Worm (Caenorhabditis elegans) whole organism, L3 larva: ENCODE results near the gene M176.16.

Source experiments
- R02D3.7 ChIP-seq: fragments of 150-350 bp; optimal IDR thresholded peaks from 2 replicates; lab custom pipeline; 2014; ENCODE audit warnings: missing biosample characterization, missing genetic modification characterization
- ZK546.5 ChIP-seq: sonication (generic microtip); optimal IDR thresholded peaks from 2 replicates; lab custom pipeline; 2017; ENCODE audit warnings: missing biosample characterization, missing genetic modification characterization
- aly-2 ChIP-seq: fragments of 150-350 bp; optimal IDR thresholded peaks from 2 replicates; lab custom pipeline; 2014; ENCODE audit warnings: missing biosample characterization, missing genetic modification characterization
- ama-1 ChIP-seq: fragments of 150-350 bp; optimal IDR thresholded peaks from 2 replicates; lab custom pipeline; 2018
- ceh-28 ChIP-seq: fragments of 150-350 bp; optimal IDR thresholded peaks from 2 replicates; lab custom pipeline; 2014; ENCODE audit warnings: missing biosample characterization, missing genetic modification reagents, missing genetic modification characterization
- ceh-82 ChIP-seq: fragments of 150-350 bp; optimal IDR thresholded peaks from 2 replicates; lab custom pipeline; 2014; ENCODE audit warnings: missing biosample characterization, missing genetic modification characterization
- ceh-9 ChIP-seq: sonication (generic microtip); optimal IDR thresholded peaks from 2 replicates; lab custom pipeline; 2018; ENCODE audit warnings: missing biosample characterization, missing genetic modification characterization
- egl-27 ChIP-seq: sonication (generic microtip); optimal IDR thresholded peaks from 4 replicates; lab custom pipeline; 2017; ENCODE audit warnings: missing biosample characterization, missing genetic modification reagents, missing genetic modification characterization
- elt-1 ChIP-seq: fragments of 150-350 bp; optimal IDR thresholded peaks from 2 replicates; lab custom pipeline; 2014; ENCODE audit warnings: missing biosample characterization, missing genetic modification characterization
- elt-2 ChIP-seq: sonication (generic microtip); optimal IDR thresholded peaks from 2 replicates; lab custom pipeline; 2016; ENCODE audit warnings: missing genetic modification reagents, mild to moderate bottlenecking, missing genetic modification characterization, missing compliant biosample characterization
- elt-3 ChIP-seq, 3 experiments: fragments of 150-350 bp in 1 of 3; sonication (generic microtip) in 2 of 3; optimal IDR thresholded peaks; 2 replicates in 2 of 3; 4 replicates in 1 of 3; lab custom pipeline; 2014 to 2017; ENCODE audit warnings: missing biosample characterization in 3 of 3, missing genetic modification characterization in 3 of 3
- eor-1 ChIP-seq, 2 experiments: fragments of 150-350 bp; optimal IDR thresholded peaks; 2 replicates each; lab custom pipeline; 2014 to 2018; ENCODE audit warnings: missing biosample characterization in 2 of 2, missing genetic modification characterization in 2 of 2
- fkh-10 ChIP-seq: sonication (generic microtip); optimal IDR thresholded peaks from 2 replicates; lab custom pipeline; 2017; ENCODE audit warnings: missing biosample characterization, missing genetic modification reagents, missing genetic modification characterization
- hmg-11 ChIP-seq: sonication (generic microtip); optimal IDR thresholded peaks from 2 replicates; lab custom pipeline; 2016; ENCODE audit warnings: missing genetic modification characterization, missing compliant biosample characterization
- jun-1 ChIP-seq: fragments of 150-350 bp; optimal IDR thresholded peaks from 2 replicates; lab custom pipeline; 2014; ENCODE audit warnings: missing biosample characterization, missing genetic modification reagents, missing genetic modification characterization
- lin-15B ChIP-seq: fragments of 150-350 bp; optimal IDR thresholded peaks from 2 replicates; lab custom pipeline; 2014; ENCODE audit warnings: missing biosample characterization, missing genetic modification characterization
- lin-39 ChIP-seq: fragments of 150-350 bp; optimal IDR thresholded peaks from 2 replicates; lab custom pipeline; 2018; ENCODE audit warnings: missing biosample characterization, missing genetic modification reagents, missing genetic modification characterization
- lsy-12 ChIP-seq: sonication (generic microtip); optimal IDR thresholded peaks from 2 replicates; lab custom pipeline; 2016; ENCODE audit warnings: mild to moderate bottlenecking, missing genetic modification characterization, missing compliant biosample characterization
- mml-1 ChIP-seq: fragments of 150-350 bp; sonication (generic microtip); optimal IDR thresholded peaks from 3 replicates; lab custom pipeline; 2014; ENCODE audit warnings: missing biosample characterization, missing genetic modification characterization
- nhr-11 ChIP-seq: fragments of 150-350 bp; optimal IDR thresholded peaks from 2 replicates; lab custom pipeline; 2014; ENCODE audit warnings: missing biosample characterization, missing genetic modification characterization
- nhr-12 ChIP-seq: fragments of 150-350 bp; optimal IDR thresholded peaks from 2 replicates; lab custom pipeline; 2014; ENCODE audit warnings: missing biosample characterization, missing genetic modification characterization
- nhr-23 ChIP-seq: fragments of 150-350 bp; optimal IDR thresholded peaks from 2 replicates; lab custom pipeline; 2014; ENCODE audit warnings: missing biosample characterization, missing genetic modification reagents, missing genetic modification characterization
- nhr-237 ChIP-seq: fragments of 150-350 bp; optimal IDR thresholded peaks from 2 replicates; lab custom pipeline; 2014; ENCODE audit warnings: missing biosample characterization, missing genetic modification characterization
- nhr-28 ChIP-seq: fragments of 150-350 bp; optimal IDR thresholded peaks from 2 replicates; lab custom pipeline; 2014; ENCODE audit warnings: missing biosample characterization, missing genetic modification characterization
- nhr-43 ChIP-seq: sonication (generic microtip); optimal IDR thresholded peaks from 2 replicates; lab custom pipeline; 2016; ENCODE audit warnings: mild to moderate bottlenecking, missing genetic modification characterization, missing compliant biosample characterization; ENCODE audit not compliant: poor library complexity, severe bottlenecking
- nhr-67 ChIP-seq: fragments of 150-350 bp; optimal IDR thresholded peaks from 2 replicates; lab custom pipeline; 2014; ENCODE audit warnings: missing biosample characterization, missing genetic modification characterization
- nhr-76 ChIP-seq: fragments of 150-350 bp; sonication (generic microtip); optimal IDR thresholded peaks from 5 replicates; lab custom pipeline; 2014; ENCODE audit warnings: missing biosample characterization, missing genetic modification characterization
- nhr-77 ChIP-seq: fragments of 150-350 bp; optimal IDR thresholded peaks from 2 replicates; lab custom pipeline; 2014; ENCODE audit warnings: missing biosample characterization, missing genetic modification characterization
- pha-4 ChIP-seq: fragments of 150-350 bp; optimal IDR thresholded peaks from 2 replicates; lab custom pipeline; 2014; ENCODE audit warnings: missing biosample characterization, missing genetic modification reagents, missing genetic modification characterization
- pqm-1 ChIP-seq: fragments of 150-350 bp; optimal IDR thresholded peaks from 2 replicates; lab custom pipeline; 2017; ENCODE audit warnings: missing biosample characterization, missing genetic modification characterization, inconsistent platforms
- sea-2 ChIP-seq: fragments of 150-350 bp; sonication (generic microtip); optimal IDR thresholded peaks from 4 replicates; lab custom pipeline; 2014; ENCODE audit warnings: missing biosample characterization, missing genetic modification reagents, missing genetic modification characterization
- skn-1 ChIP-seq: fragments of 150-350 bp; optimal IDR thresholded peaks from 2 replicates; lab custom pipeline; 2014; ENCODE audit warnings: missing biosample characterization, missing genetic modification characterization
- snpc-4 ChIP-seq: fragments of 150-350 bp; optimal IDR thresholded peaks from 2 replicates; lab custom pipeline; 2014; ENCODE audit warnings: missing biosample characterization, missing genetic modification characterization
- tbx-2 ChIP-seq: sonication (generic microtip); optimal IDR thresholded peaks from 2 replicates; lab custom pipeline; 2016; ENCODE audit warnings: mild to moderate bottlenecking, missing genetic modification characterization, missing compliant biosample characterization
- unc-62 ChIP-seq: fragments of 150-350 bp; sonication (generic microtip); optimal IDR thresholded peaks from 4 replicates; lab custom pipeline; 2014; ENCODE audit warnings: missing biosample characterization, missing genetic modification reagents, missing genetic modification characterization
- zag-1 ChIP-seq: fragments of 150-350 bp; optimal IDR thresholded peaks from 2 replicates; lab custom pipeline; 2014; ENCODE audit warnings: missing biosample characterization, missing genetic modification characterization
- ztf-11 ChIP-seq: fragments of 150-350 bp; optimal IDR thresholded peaks from 2 replicates; lab custom pipeline; 2014; ENCODE audit warnings: missing biosample characterization, missing genetic modification characterization
- ztf-4 ChIP-seq: fragments of 150-350 bp; optimal IDR thresholded peaks from 2 replicates; lab custom pipeline; 2014; ENCODE audit warnings: missing biosample characterization, missing genetic modification characterization

Gene M176.16

ce11 chrII:9385241-9385640, 33.1 kb upstream of the M176.16 start, which contains the start of gene C06C3.7:
Gene C06C3.7 (plus strand): TSS chrII:9385541.
- TF ChIP-seq ceh-28 (tag; lab: Kevin White, UChicago) (no peak), aly-2 (no peak), nhr-28 (tag; lab: Kevin White, UChicago) (no peak), lsy-12 (tag; lab: Kevin White, UChicago) (no peak), ztf-4 (tag; lab: Kevin White, UChicago) (no peak), pha-4 (tag; lab: Kevin White, UChicago) (no peak), ceh-9 (tag; lab: Kevin White, UChicago) (no peak), unc-62 (GFP tag; lab: Kevin White, UChicago) (no peak), nhr-11 (tag; lab: Kevin White, UChicago) (no peak), nhr-76 (tag; lab: Kevin White, UChicago) (no peak), ZK546.5 (no peak), eor-1 (tag; optimal IDR thresholded peaks at IDR 0.05; lab: Kevin White, UChicago) (no peak), elt-3 (tag; optimal IDR thresholded peaks at IDR 0.05; lab: Kevin White, UChicago) (no peak), ztf-11 (tag; lab: Kevin White, UChicago) (no peak)

ce11 chrII:9392724-9393123, 25.6 kb upstream of the M176.16 start, which contains the start of gene lido-17:
Gene lido-17 (minus strand): TSS chrII:9392824.
- TF ChIP-seq nhr-43 (tag; lab: Kevin White, UChicago): no peak
- TF ChIP-seq lin-39 (tag; lab: Kevin White, UChicago): no peak

ce11 chrII:9397496-9397895, 20.8 kb upstream of the M176.16 start, which contains the start of gene Y51B9A.9:
Gene Y51B9A.9 (minus strand): TSS chrII:9397596.
- TF ChIP-seq elt-2 (tag; lab: Kevin White, UChicago) (peak; percentile 22), hmg-11 (tag; lab: Kevin White, UChicago) (no peak), sea-2 (GFP tag; lab: Kevin White, UChicago) (no peak), ztf-11 (tag; lab: Kevin White, UChicago) (no peak), eor-1 (tag; optimal IDR thresholded peaks at IDR 0.05; lab: Kevin White, UChicago) (no peak), elt-1 (tag; lab: Kevin White, UChicago) (no peak), tbx-2 (tag; lab: Kevin White, UChicago) (no peak), ceh-9 (tag; lab: Kevin White, UChicago) (no peak), R02D3.7 (no peak)

- TF ChIP-seq nhr-28 (tag; lab: Kevin White, UChicago) (no peak), snpc-4 (no peak), ztf-4 (tag; lab: Kevin White, UChicago) (no peak), zag-1 (tag; lab: Kevin White, UChicago) (no peak), ztf-11 (tag; lab: Kevin White, UChicago) (no peak), nhr-76 (tag; lab: Kevin White, UChicago) (no peak), nhr-77 (tag; lab: Kevin White, UChicago) (no peak), tbx-2 (tag; lab: Kevin White, UChicago) (no peak)
Observed at ce11 chrII:9398370-9398901, 19.9 kb upstream of the M176.16 start, which contains the start of the genes Y51B9A.14 and Y51B9A.8. Gene Y51B9A.14 (minus strand): TSS chrII:9398470. Gene Y51B9A.8 (plus strand): TSS chrII:9398851.

ce11 chrII:9399746-9400145, 18.6 kb upstream of the M176.16 start, which contains the start of gene Y51B9A.7:
Gene Y51B9A.7 (plus strand): TSS chrII:9400046.
- TF ChIP-seq snpc-4 (no peak), nhr-237 (tag; lab: Kevin White, UChicago) (no peak), R02D3.7 (no peak), jun-1 (tag; lab: Kevin White, UChicago) (no peak), nhr-23 (tag; lab: Kevin White, UChicago) (no peak), egl-27 (no peak)
- TF ChIP-seq, all 47 proteins: peak for 0

DNA sequence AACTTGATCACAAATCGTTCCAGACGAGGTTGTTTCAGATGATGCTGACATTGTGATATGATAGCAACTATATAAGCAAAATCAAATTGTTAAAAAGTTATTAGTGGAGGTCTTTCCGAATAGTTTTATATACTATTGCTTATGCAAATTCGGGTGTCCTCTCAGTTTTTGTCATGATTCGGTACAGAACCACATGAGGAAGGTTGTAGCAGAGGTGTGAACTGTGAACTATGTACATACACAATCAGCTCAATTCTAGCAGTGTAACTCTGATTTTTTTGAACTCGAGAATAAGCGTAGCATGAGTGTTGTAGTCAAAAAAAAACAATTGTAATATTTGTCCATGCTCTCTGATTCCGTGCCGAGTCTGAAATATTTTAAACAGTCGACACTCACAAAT, 15.2 kb upstream of the M176.16 start, which contains the start of gene Y51B9A.6:
Gene Y51B9A.6, minus strand, starts transcription at position 101 of the 400 bp plus-strand sequence.
- TF ChIP-seq ama-1: no peak
- TF ChIP-seq elt-2 (tag; lab: Kevin White, UChicago): no peak
- no peak for TF ChIP-seq tbx-2 (tag; lab: Kevin White, UChicago)
- TF ChIP-seq nhr-77 (tag; lab: Kevin White, UChicago): no peak
- TF ChIP-seq fkh-10 (GFP tag; lab: Kevin White, UChicago): no peak
- TF ChIP-seq skn-1 (tag; lab: Kevin White, UChicago): no peak
- TF ChIP-seq ceh-82 (tag; lab: Kevin White, UChicago): no peak
- TF ChIP-seq aly-2: no peak
- no peak for TF ChIP-seq pha-4 (tag; lab: Kevin White, UChicago)
- TF ChIP-seq nhr-67 (tag; lab: Kevin White, UChicago): no peak
- TF ChIP-seq lin-15B (tag; lab: Kevin White, UChicago): no peak
- TF ChIP-seq jun-1 (tag; lab: Kevin White, UChicago): no peak
- TF ChIP-seq ceh-9 (tag; lab: Kevin White, UChicago): no peak
- no peak for TF ChIP-seq elt-3 (tag; optimal IDR thresholded peaks at IDR 0.05; lab: Kevin White, UChicago)
- no peak for TF ChIP-seq nhr-12 (tag; lab: Kevin White, UChicago)
- TF ChIP-seq ztf-11 (tag; lab: Kevin White, UChicago): no peak
- TF ChIP-seq mml-1 (tag; lab: Kevin White, UChicago): no peak
- no peak for TF ChIP-seq egl-27
- TF ChIP-seq pqm-1 (tag; lab: Kevin White, UChicago): no peak
- TF ChIP-seq, all 47 proteins: peak for 0
